Fruit fly (Drosophila melanogaster) whole organism, adult: Measurements from ENCODE around the gene Rlip.

Source experiments
- CG11617 ChIP-seq: fragments of 200-800 bp; sonication (Bioruptor generic); optimal IDR thresholded peaks from 2 replicates; lab custom pipeline; 2017; ENCODE audit warnings: mild to moderate bottlenecking, missing biosample characterization, missing genetic modification reagents, missing genetic modification characterization
- CG33017 ChIP-seq: fragments of 200-800 bp; sonication (Bioruptor generic); optimal IDR thresholded peaks from 2 replicates; lab custom pipeline; 2018; ENCODE audit warnings: missing biosample characterization, mild to moderate bottlenecking, missing genetic modification characterization, moderate library complexity
- CG5204 ChIP-seq: fragments of 200-800 bp; sonication (Bioruptor generic); optimal IDR thresholded peaks from 2 replicates; lab custom pipeline; 2016; ENCODE audit warnings: missing biosample characterization, missing genetic modification characterization
- Clk ChIP-seq: fragments of 200-800 bp; sonication (Bioruptor generic); optimal IDR thresholded peaks from 2 replicates; lab custom pipeline; 2017; ENCODE audit warnings: missing biosample characterization, missing genetic modification characterization
- Hr96 ChIP-seq: fragments of 200-800 bp; sonication (Bioruptor generic); optimal IDR thresholded peaks from 2 replicates; lab custom pipeline; 2016; ENCODE audit warnings: missing biosample characterization, missing genetic modification characterization
- Mnt ChIP-seq: fragments of 200-800 bp; sonication (Bioruptor generic); optimal IDR thresholded peaks from 2 replicates; lab custom pipeline; 2016; ENCODE audit warnings: missing biosample characterization, mild to moderate bottlenecking, missing genetic modification characterization
- bab1 ChIP-seq: fragments of 200-800 bp; sonication (Bioruptor generic); optimal IDR thresholded peaks from 3 replicates; lab custom pipeline; 2019; ENCODE audit warnings: missing biosample characterization, mild to moderate bottlenecking, missing genetic modification characterization, moderate library complexity
- kay ChIP-seq: fragments of 200-800 bp; sonication (Bioruptor generic); peaks from one replicate; lab custom pipeline; 2016; ENCODE audit warnings: missing biosample characterization, missing genetic modification characterization, borderline replicate concordance
- ovo ChIP-seq: fragments of 200-800 bp; sonication (Bioruptor generic); optimal IDR thresholded peaks from 2 replicates; lab custom pipeline; 2016; ENCODE audit warnings: missing biosample characterization, missing genetic modification characterization
- pad ChIP-seq: fragments of 200-800 bp; sonication (Bioruptor generic); optimal IDR thresholded peaks from 3 replicates; lab custom pipeline; 2017; ENCODE audit warnings: missing biosample characterization, missing genetic modification characterization, mild to moderate bottlenecking, moderate library complexity, missing genetic modification reagents
- tj ChIP-seq: fragments of 200-800 bp; sonication (Bioruptor generic); optimal IDR thresholded peaks from 3 replicates; lab custom pipeline; 2017; ENCODE audit warnings: missing biosample characterization, mild to moderate bottlenecking, missing genetic modification characterization, moderate library complexity
- toe ChIP-seq: fragments of 200-800 bp; sonication (Bioruptor generic); optimal IDR thresholded peaks from 2 replicates; lab custom pipeline; 2016; ENCODE audit warnings: missing biosample characterization, missing genetic modification characterization

- no peak for TF ChIP-seq bab1 (GFP tag; lab: Kevin White, UChicago)
- TF ChIP-seq toe (GFP tag; lab: Kevin White, UChicago): no peak
- no peak for TF ChIP-seq Clk (GFP tag; lab: Kevin White, UChicago)
- TF ChIP-seq kay: no peak
- no peak for TF ChIP-seq pad
- no peak for TF ChIP-seq CG11617
- TF ChIP-seq Hr96 (GFP tag; lab: Kevin White, UChicago): no peak
- no peak for TF ChIP-seq ovo (GFP tag; lab: Kevin White, UChicago)
- TF ChIP-seq CG5204: no peak
- TF ChIP-seq CG33017 (tag; lab: Kevin White, UChicago): no peak
- no peak for TF ChIP-seq Mnt (GFP tag; lab: Kevin White, UChicago)
- TF ChIP-seq tj (GFP tag; lab: Kevin White, UChicago): no peak
Measured at dm6 chr3R:20988560-20988959, 28.9 kb upstream of the Rlip start.
